Fruit fly (Drosophila melanogaster) whole organism, adult: Measurements from ENCODE around the gene Nna1.
A peak's percentile ranks its signal among the peaks of the same experiment; 100 is the strongest.

Source experiments
- CG11617 ChIP-seq: fragments of 200-800 bp; sonication (Bioruptor generic); optimal IDR thresholded peaks from 2 replicates; lab custom pipeline; 2017; ENCODE audit warnings: mild to moderate bottlenecking, missing biosample characterization, missing genetic modification reagents, missing genetic modification characterization
- CG12768 ChIP-seq: fragments of 200-800 bp; sonication (Bioruptor generic); optimal IDR thresholded peaks from 2 replicates; lab custom pipeline; 2017; ENCODE audit warnings: missing biosample characterization, missing genetic modification characterization, mild to moderate bottlenecking, moderate library complexity, missing genetic modification reagents
- CG14711 ChIP-seq: fragments of 200-800 bp; sonication (Bioruptor generic); optimal IDR thresholded peaks from 2 replicates; lab custom pipeline; 2018; ENCODE audit warnings: missing biosample characterization, mild to moderate bottlenecking, missing genetic modification characterization, moderate library complexity
- CG1620 ChIP-seq: fragments of 200-800 bp; sonication (Bioruptor generic); optimal IDR thresholded peaks from 2 replicates; lab custom pipeline; 2016; ENCODE audit warnings: missing biosample characterization, missing genetic modification characterization
- CG33017 ChIP-seq: fragments of 200-800 bp; sonication (Bioruptor generic); optimal IDR thresholded peaks from 2 replicates; lab custom pipeline; 2018; ENCODE audit warnings: missing biosample characterization, mild to moderate bottlenecking, missing genetic modification characterization, moderate library complexity
- CG5204 ChIP-seq: fragments of 200-800 bp; sonication (Bioruptor generic); optimal IDR thresholded peaks from 2 replicates; lab custom pipeline; 2016; ENCODE audit warnings: missing biosample characterization, missing genetic modification characterization
- CG7045 ChIP-seq: fragments of 200-800 bp; sonication (Bioruptor generic); optimal IDR thresholded peaks from 2 replicates; lab custom pipeline; 2017; ENCODE audit warnings: missing biosample characterization, mild to moderate bottlenecking, missing genetic modification characterization
- CG7101 ChIP-seq: fragments of 200-800 bp; sonication (Bioruptor generic); optimal IDR thresholded peaks from 2 replicates; lab custom pipeline; 2018; ENCODE audit warnings: missing biosample characterization, mild to moderate bottlenecking, missing genetic modification characterization, moderate library complexity
- Clk ChIP-seq: fragments of 200-800 bp; sonication (Bioruptor generic); optimal IDR thresholded peaks from 2 replicates; lab custom pipeline; 2017; ENCODE audit warnings: missing biosample characterization, missing genetic modification characterization
- Crg-1 ChIP-seq: fragments of 200-800 bp; sonication (Bioruptor generic); optimal IDR thresholded peaks from 2 replicates; lab custom pipeline; 2016; ENCODE audit warnings: missing biosample characterization, missing genetic modification characterization
- Hr96 ChIP-seq: fragments of 200-800 bp; sonication (Bioruptor generic); optimal IDR thresholded peaks from 2 replicates; lab custom pipeline; 2016; ENCODE audit warnings: missing biosample characterization, missing genetic modification characterization
- Mnt ChIP-seq: fragments of 200-800 bp; sonication (Bioruptor generic); optimal IDR thresholded peaks from 2 replicates; lab custom pipeline; 2016; ENCODE audit warnings: missing biosample characterization, mild to moderate bottlenecking, missing genetic modification characterization
- bab1 ChIP-seq: fragments of 200-800 bp; sonication (Bioruptor generic); optimal IDR thresholded peaks from 3 replicates; lab custom pipeline; 2019; ENCODE audit warnings: missing biosample characterization, mild to moderate bottlenecking, missing genetic modification characterization, moderate library complexity
- cic ChIP-seq: fragments of 200-800 bp; sonication (Bioruptor generic); optimal IDR thresholded peaks from 2 replicates; lab custom pipeline; 2017; ENCODE audit warnings: missing biosample characterization, mild to moderate bottlenecking, missing genetic modification characterization, moderate library complexity
- cnc ChIP-seq, 2 experiments: fragments of >200 bp; optimal IDR thresholded peaks; 2 replicates each; lab custom pipeline; 2017
- kay ChIP-seq: fragments of 200-800 bp; sonication (Bioruptor generic); peaks from one replicate; lab custom pipeline; 2016; ENCODE audit warnings: missing biosample characterization, missing genetic modification characterization, borderline replicate concordance
- ovo ChIP-seq: fragments of 200-800 bp; sonication (Bioruptor generic); optimal IDR thresholded peaks from 2 replicates; lab custom pipeline; 2016; ENCODE audit warnings: missing biosample characterization, missing genetic modification characterization
- pad ChIP-seq: fragments of 200-800 bp; sonication (Bioruptor generic); optimal IDR thresholded peaks from 3 replicates; lab custom pipeline; 2017; ENCODE audit warnings: missing biosample characterization, missing genetic modification characterization, mild to moderate bottlenecking, moderate library complexity, missing genetic modification reagents
- tj ChIP-seq: fragments of 200-800 bp; sonication (Bioruptor generic); optimal IDR thresholded peaks from 3 replicates; lab custom pipeline; 2017; ENCODE audit warnings: missing biosample characterization, mild to moderate bottlenecking, missing genetic modification characterization, moderate library complexity
- toe ChIP-seq: fragments of 200-800 bp; sonication (Bioruptor generic); optimal IDR thresholded peaks from 2 replicates; lab custom pipeline; 2016; ENCODE audit warnings: missing biosample characterization, missing genetic modification characterization

The Nna1 gene

DNA sequence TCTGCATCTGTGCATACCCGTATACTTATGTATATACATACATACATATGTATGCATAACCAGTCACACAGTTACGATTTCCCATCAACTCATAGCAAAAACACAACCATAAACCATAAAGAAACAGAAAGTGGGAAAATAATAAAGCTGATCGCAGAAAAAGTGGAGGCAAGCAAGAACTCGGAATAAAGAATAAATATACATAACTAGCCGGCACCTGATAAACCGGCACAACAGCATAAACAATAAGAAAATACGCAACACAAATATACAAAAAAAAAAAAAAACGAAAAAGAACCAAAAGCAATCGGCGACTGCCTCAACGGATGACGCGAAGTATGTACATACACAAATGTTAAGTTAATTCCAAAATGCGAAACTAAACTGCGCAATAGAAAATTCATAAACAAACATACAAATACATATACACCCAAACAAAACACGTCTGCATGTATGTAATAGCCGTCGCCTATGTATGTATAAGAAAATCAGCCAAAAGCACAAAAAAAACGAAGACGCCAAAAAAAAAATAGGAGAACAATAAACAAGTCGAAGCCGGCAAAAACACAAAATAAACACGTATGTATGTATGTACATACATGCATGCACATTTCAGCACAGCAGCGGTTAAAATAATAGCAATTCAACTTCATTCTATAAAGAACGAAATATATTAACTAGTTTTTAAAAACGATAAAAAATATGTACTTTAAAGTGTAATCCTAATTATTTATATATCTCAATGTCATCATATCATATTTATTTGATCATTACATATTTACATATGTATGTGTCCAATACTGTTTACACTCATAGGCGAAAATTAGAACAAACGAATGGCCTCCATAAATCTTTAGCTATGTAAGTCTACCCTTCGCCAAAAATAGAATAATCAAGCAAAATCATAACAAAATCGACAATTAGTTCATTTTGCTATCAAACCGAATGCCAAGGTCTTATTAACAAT is 57.1 kb downstream of the Nna1 start:
- TF ChIP-seq Mnt (GFP tag; lab: Kevin White, UChicago) (peak; percentile 70), kay (GFP tag; lab: Kevin White, UChicago) (no peak), Clk (GFP tag; lab: Kevin White, UChicago) (no peak), tj (GFP tag; lab: Kevin White, UChicago) (peak; percentile 63), CG11617 (GFP tag; lab: Kevin White, UChicago) (peak; percentile 76), CG7101 (tag; lab: Kevin White, UChicago) (peak; percentile 84), CG14711 (peak; percentile 75), pad (GFP tag; lab: Kevin White, UChicago) (no peak), CG5204 (peak; percentile 36), cic (GFP tag; lab: Kevin White, UChicago) (peak; percentile 12), CG7045 (GFP tag; lab: Kevin White, UChicago) (peak; percentile 50), ovo (GFP tag; lab: Kevin White, UChicago) (peak; percentile 63), bab1 (GFP tag; lab: Kevin White, UChicago) (peak; percentile 47), CG12768 (GFP tag; lab: Kevin White, UChicago) (no peak), toe (GFP tag; lab: Kevin White, UChicago) (no peak), cnc (optimal IDR thresholded peaks at IDR 0.05; lab: Kevin White, UChicago) (no peak), CG33017 (tag; lab: Kevin White, UChicago) (peak; percentile 54)

DNA sequence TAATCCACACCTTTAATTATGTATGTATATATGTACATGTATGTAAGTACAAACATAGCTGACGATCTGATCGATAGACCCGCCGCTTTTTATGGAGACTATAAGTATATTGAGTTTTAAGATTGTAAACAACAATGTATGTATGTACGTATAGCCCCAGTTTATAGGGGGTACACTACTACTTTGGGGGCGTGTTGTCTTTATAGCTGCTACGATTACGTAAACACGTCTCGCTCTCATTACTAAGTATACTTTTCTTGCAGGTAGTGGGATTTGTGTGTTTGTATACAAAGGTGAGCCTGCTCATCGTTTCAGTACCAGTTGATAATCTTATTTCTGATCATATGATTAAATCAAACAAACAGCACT is 57.8 kb downstream of the Nna1 start:
- TF ChIP-seq cic (GFP tag; lab: Kevin White, UChicago) (peak; percentile 81), kay (GFP tag; lab: Kevin White, UChicago) (peak; percentile 78), Mnt (GFP tag; lab: Kevin White, UChicago) (no peak), Clk (GFP tag; lab: Kevin White, UChicago) (no peak), pad (GFP tag; lab: Kevin White, UChicago) (no peak), CG1620 (GFP tag; lab: Kevin White, UChicago) (no peak)

DNA sequence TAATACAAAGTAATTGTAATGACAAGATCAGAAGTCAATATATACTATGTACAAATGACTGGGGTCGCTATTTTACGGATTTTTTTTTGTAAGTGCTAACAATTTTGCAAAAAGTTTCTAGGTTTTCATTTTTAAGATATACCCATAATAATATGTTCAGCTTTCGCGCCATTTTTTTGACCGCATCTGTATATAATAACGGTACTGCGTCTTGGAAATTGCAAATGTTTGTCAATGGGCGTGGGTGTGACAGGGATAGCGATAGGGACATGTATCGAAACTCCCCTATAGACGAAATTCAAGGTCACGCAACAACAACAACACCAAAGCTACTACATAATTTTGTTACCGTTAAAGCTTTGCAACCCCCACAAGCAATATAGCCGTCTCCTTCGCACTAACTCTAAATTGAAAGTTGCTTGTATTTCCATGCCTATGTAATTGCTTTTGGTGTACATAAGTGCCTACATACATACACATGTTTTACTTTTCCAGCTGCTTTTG is 60.5 kb downstream of the Nna1 start:
- no peak for TF ChIP-seq CG7101 (tag; lab: Kevin White, UChicago)
- no peak for TF ChIP-seq cic (GFP tag; lab: Kevin White, UChicago)
- TF ChIP-seq pad (GFP tag; lab: Kevin White, UChicago) = peak; percentile 98
- TF ChIP-seq ovo (GFP tag; lab: Kevin White, UChicago) = peak; percentile 93
- no peak for TF ChIP-seq Crg-1 (GFP tag; lab: Kevin White, UChicago)
- TF ChIP-seq tj (GFP tag; lab: Kevin White, UChicago) = no peak

DNA sequence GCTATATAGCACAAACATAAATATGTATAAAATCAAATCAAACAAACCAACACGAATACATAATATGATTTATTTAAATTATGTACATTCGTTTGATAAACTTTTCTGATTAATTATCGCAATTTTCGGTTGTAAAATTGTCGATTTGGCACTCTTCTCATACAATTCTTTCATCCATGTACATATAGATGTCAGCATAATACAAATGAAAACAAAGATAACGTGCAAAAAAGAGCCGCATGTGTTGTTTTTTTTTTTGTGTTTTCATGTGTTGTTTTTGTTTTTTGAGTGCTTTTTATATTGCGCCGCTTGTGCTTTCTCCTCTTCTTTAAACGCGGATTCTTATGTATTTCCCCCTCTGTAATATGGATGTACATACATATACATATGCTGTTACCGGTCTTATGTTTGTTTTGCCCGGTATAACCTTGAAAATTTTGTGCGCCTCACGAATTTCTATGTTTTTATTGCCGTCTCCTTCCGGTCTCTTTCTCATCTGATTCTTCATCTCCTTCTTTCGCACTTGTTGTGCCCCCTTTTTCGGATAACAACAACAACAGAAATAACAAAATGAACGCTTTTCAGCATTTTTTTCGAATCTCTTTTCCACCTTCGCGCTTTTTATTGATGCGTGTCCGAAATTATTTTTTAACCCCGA is 61.1 kb downstream of the Nna1 start:
- no peak for TF ChIP-seq CG11617 (GFP tag; lab: Kevin White, UChicago)
- TF ChIP-seq tj (GFP tag; lab: Kevin White, UChicago) = peak; percentile 96

DNA sequence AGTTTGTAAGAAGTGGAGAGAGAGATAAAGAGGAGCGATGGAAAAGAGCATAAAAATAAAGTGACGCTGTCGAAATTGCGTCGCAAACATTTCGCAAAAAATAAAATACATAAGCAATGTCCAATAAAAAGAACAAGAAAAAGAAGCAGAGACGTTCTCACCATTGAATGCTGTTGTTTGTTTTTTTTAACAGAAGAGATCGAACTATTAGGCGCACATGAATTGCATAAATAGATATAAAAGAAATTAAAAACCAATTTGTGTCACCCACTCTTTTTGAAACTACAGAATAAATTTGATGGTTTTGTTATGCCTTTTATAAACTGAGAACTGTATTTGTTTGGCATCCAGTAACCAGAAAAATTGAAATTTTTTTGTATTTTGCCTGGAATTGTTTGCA is 61.7 kb downstream of the Nna1 start:
- TF ChIP-seq kay (GFP tag; lab: Kevin White, UChicago) (peak; percentile 84), CG33017 (tag; lab: Kevin White, UChicago) (no peak)

DNA sequence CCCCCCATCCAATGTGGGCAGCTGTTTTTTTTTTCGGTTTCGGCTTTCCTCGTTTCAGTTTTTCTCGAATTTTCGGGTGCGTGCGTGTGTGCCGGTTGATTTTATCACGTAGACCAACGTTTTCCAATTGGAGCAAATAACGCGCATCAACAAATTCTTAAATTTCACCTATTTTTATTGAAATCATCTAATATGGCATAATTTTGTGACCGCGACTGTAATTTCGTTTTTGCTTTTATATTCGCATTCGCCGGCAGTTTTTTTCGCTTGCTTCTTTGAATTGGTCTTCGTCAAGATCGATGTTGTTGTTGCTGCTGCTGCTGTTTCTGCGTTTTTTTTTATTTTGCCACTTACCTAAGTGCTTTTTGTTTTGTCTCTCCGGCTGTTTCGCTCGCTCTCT is 62.4 kb downstream of the Nna1 start:
- peak; percentile 91 for TF ChIP-seq tj (GFP tag; lab: Kevin White, UChicago)
- peak; percentile 7 for TF ChIP-seq CG1620 (GFP tag; lab: Kevin White, UChicago)
- no peak for TF ChIP-seq Mnt (GFP tag; lab: Kevin White, UChicago)

DNA sequence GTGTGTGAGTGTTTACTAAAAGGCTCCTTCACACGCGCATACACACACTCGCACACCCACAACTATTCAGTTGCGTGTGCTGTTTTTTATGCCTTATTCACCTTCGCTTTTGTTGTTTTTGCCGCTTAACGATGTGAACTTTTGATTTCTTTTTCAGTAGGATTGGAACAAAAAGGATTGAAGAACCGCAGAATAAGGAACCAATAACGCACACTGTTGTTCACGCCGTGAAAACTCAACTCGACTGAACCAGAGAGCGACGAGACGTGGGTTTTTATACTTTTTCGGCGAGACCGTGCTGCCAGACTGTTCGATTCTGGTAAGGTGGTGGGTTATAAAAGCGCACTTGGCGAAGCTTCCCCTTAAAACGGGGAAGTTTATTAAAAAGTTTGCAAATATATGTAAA is 63.1 kb downstream of the Nna1 start, which contains the start of gene Pdcd4:
Gene Pdcd4 (minus strand): TSS at position 255 of the 406 bp plus-strand sequence.
- TF ChIP-seq CG12768 (GFP tag; lab: Kevin White, UChicago) (no peak), Hr96 (GFP tag; lab: Kevin White, UChicago) (no peak), CG33017 (tag; lab: Kevin White, UChicago) (no peak), CG11617 (GFP tag; lab: Kevin White, UChicago) (peak; percentile 38), Mnt (GFP tag; lab: Kevin White, UChicago) (peak; percentile 70), kay (GFP tag; lab: Kevin White, UChicago) (no peak), tj (GFP tag; lab: Kevin White, UChicago) (no peak), CG7101 (tag; lab: Kevin White, UChicago) (peak; percentile 15), CG1620 (GFP tag; lab: Kevin White, UChicago) (peak; percentile 38), pad (GFP tag; lab: Kevin White, UChicago) (peak; percentile 100), CG7045 (GFP tag; lab: Kevin White, UChicago) (no peak), CG14711 (no peak), ovo (GFP tag; lab: Kevin White, UChicago) (no peak), cnc (optimal IDR thresholded peaks at IDR 0.05; lab: Kevin White, UChicago) (no peak), Crg-1 (GFP tag; lab: Kevin White, UChicago) (no peak), toe (GFP tag; lab: Kevin White, UChicago) (no peak), cic (GFP tag; lab: Kevin White, UChicago) (no peak), bab1 (GFP tag; lab: Kevin White, UChicago) (peak; percentile 69), Clk (GFP tag; lab: Kevin White, UChicago) (no peak), CG5204 (no peak)
